Worm (Caenorhabditis elegans) whole organism, midembryonic: ENCODE measurements around the gene C28H8.8.
A peak's percentile ranks its signal among the peaks of the same experiment; 100 is the strongest.

ENCODE experiments used
- T22C8.4 ChIP-seq: fragments of 200-800 bp; sonication (Bioruptor generic); IDR thresholded peaks from 2 replicates; pipeline ENCODE4 v1.3.6; 2022; ENCODE audit warnings: missing genetic modification characterization, missing compliant biosample characterization
- cog-1 ChIP-seq: sonication (generic microtip); optimal IDR thresholded peaks from 2 replicates; lab custom pipeline; 2016; ENCODE audit warnings: missing genetic modification characterization, missing compliant biosample characterization
- flt-1 ChIP-seq: fragments of 200-800 bp; sonication (Bioruptor generic); IDR thresholded peaks from 2 replicates; pipeline ENCODE4 v1.3.6; 2022; ENCODE audit warnings: missing genetic modification characterization, missing compliant biosample characterization
- klf-2 ChIP-seq: fragments of 200-800 bp; sonication (Bioruptor generic); conservative IDR thresholded peaks from 2 replicates; pipeline ENCODE4 v1.3.6; 2022; ENCODE audit warnings: missing genetic modification reagents, missing genetic modification characterization, missing compliant biosample characterization
- med-1 ChIP-seq: sonication (generic microtip); optimal IDR thresholded peaks from 2 replicates; lab custom pipeline; 2017; ENCODE audit warnings: missing genetic modification characterization, mild to moderate bottlenecking, missing compliant biosample characterization, antibody characterized with exemption, missing genetic modification reagents; ENCODE audit not compliant: insufficient read depth
- ref-1 ChIP-seq: fragments of 200-800 bp; sonication (Bioruptor generic); conservative IDR thresholded peaks from 2 replicates; pipeline ENCODE4 v1.3.6; 2022; ENCODE audit warnings: missing genetic modification reagents, missing genetic modification characterization, missing compliant biosample characterization
- tab-1 ChIP-seq: fragments of 200-800 bp; sonication (Bioruptor generic); IDR thresholded peaks from 2 replicates; pipeline ENCODE4 v1.3.6; 2022; ENCODE audit warnings: missing genetic modification characterization, missing compliant biosample characterization
- ztf-23 ChIP-seq: fragments of 200-800 bp; sonication (Bioruptor generic); IDR thresholded peaks from 2 replicates; pipeline ENCODE4 v1.3.6; 2022; ENCODE audit warnings: missing genetic modification reagents, missing genetic modification characterization, missing compliant biosample characterization
- ztf-29 ChIP-seq: fragments of 200-800 bp; sonication (Bioruptor generic); IDR thresholded peaks from 2 replicates; pipeline ENCODE4 v1.3.6; 2022; ENCODE audit warnings: missing genetic modification reagents, missing genetic modification characterization, missing compliant biosample characterization

The C28H8.8 gene

DNA sequence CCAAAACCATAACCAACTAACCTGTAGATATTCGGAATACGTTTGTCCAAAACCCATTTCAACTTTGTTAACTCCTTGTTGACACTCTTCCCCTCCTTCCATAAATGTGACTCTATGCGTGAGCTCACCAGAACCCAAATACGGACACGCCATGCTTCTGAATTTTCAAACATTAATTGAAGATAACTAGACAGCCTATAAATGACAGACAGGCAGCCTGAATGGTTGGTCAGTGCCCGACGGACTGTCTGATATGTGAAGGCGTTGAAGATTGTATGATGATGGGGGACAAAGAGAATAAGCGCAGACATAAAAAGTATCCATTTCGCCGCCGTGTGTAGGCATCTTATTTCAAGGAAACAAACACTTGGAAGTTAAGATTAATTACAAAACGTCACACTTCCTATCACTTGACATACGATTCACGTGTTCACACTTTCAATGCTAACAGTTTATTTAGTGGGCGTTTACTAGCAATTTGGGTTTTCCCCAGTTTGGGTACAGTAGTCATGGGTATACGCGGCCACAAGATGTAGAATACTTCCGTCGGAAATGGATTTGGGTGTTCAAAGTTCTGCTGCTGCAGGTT is 31.3 kb upstream of the C28H8.8 start, which contains the start of the genes tdo-2 and C28H8.2:
Gene tdo-2, minus strand, starts transcription at position 157 of the 589 bp plus-strand sequence.
Gene C28H8.2, plus strand, starts transcription at position 524 of the 589 bp plus-strand sequence.
- no peak for TF ChIP-seq med-1 (GFP tag; lab: Kevin White, UChicago)
- no peak for TF ChIP-seq ref-1 (GFP tag; lab: Robert Waterston, UW)
- TF ChIP-seq ztf-23 = no peak
- no peak for TF ChIP-seq tab-1 (GFP tag; lab: Robert Waterston, UW)
- no peak for TF ChIP-seq klf-2
- no peak for TF ChIP-seq ztf-29 (GFP tag; lab: Robert Waterston, UW)
- TF ChIP-seq T22C8.4 (GFP tag; lab: Robert Waterston, UW) = no peak
- no peak for TF ChIP-seq cog-1 (tag; lab: Kevin White, UChicago)
- no peak for TF ChIP-seq flt-1 (GFP tag; lab: Robert Waterston, UW)

DNA sequence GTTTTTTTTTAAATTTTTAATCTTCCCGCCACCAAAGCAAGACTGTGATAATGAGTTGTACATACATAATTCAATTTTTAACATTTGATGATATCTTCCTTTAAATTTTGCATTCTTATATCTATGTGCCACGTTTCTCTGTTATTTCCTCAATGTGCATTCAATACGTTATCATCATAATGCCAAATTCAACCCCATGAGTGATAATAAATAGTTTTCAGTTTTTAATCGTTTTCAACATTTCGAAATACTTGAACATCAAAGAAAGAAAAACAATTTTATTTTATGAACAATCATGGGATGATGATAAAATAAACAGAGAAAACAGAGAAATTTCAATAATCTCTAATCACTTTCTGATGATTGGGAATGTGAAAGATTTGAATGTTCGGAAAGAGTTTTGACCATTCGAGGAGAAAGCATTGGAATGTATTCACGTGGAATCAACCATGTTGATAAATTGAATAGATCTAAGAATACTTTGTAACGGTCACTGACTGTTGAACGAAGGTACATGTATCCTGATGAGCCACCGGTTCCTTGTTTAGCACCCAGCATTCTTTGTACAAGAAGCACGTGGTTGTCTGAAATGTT is 28.9 kb upstream of the C28H8.8 start:
- TF ChIP-seq ztf-29 (GFP tag; lab: Robert Waterston, UW) (no peak), klf-2 (no peak), ref-1 (GFP tag; lab: Robert Waterston, UW) (no peak), cog-1 (tag; lab: Kevin White, UChicago) (no peak), med-1 (GFP tag; lab: Kevin White, UChicago) (no peak)

DNA sequence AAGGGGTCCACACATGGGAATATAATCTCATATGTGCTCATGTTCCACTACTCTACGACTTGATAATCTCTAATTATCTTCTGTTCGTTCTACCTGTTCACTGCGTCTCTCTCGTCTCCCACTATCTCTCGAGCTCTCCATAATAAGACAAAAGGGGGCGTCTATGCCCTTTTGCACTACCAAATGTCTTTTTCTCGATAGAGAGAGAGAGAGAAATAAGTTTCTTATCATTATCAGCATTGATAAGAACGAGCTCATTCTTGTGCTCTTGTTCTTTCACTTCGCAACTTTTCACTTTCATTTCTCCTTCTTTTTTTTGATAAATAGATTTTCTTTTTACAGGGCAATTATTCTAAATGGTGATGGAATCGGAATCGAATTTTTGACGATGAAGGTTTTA is 27.4 kb upstream of the C28H8.8 start:
- TF ChIP-seq med-1 (GFP tag; lab: Kevin White, UChicago) (no peak), ztf-29 (GFP tag; lab: Robert Waterston, UW) (no peak), klf-2 (no peak), flt-1 (GFP tag; lab: Robert Waterston, UW) (no peak), tab-1 (GFP tag; lab: Robert Waterston, UW) (no peak), cog-1 (tag; lab: Kevin White, UChicago) (no peak), T22C8.4 (GFP tag; lab: Robert Waterston, UW) (no peak), ztf-23 (no peak), ref-1 (GFP tag; lab: Robert Waterston, UW) (no peak)

DNA sequence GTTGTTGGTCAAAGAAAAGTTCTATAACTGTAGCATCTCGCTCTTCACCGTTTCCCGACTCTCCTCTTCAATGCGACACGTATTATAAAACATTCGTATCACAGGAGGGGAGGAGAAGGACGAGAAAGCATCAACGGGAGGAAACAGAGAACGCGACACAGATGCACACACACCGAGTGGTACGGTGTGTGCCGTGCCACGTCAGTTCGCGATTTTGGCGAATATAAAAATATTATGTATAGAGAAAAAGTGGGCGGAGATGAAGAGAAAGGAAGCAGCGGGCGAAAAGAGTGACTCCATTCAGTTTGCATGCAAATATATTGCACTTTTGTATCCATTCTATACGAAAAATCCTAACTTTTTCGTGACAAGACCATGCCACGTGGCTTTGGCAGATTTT is 26.1 kb upstream of the C28H8.8 start:
- TF ChIP-seq cog-1 (tag; lab: Kevin White, UChicago) = no peak
- TF ChIP-seq ref-1 (GFP tag; lab: Robert Waterston, UW) = no peak
- no peak for TF ChIP-seq klf-2
- no peak for TF ChIP-seq T22C8.4 (GFP tag; lab: Robert Waterston, UW)
- TF ChIP-seq ztf-23 = no peak
- TF ChIP-seq tab-1 (GFP tag; lab: Robert Waterston, UW) = no peak
- TF ChIP-seq med-1 (GFP tag; lab: Kevin White, UChicago) = no peak
- TF ChIP-seq ztf-29 (GFP tag; lab: Robert Waterston, UW) = no peak
- no peak for TF ChIP-seq flt-1 (GFP tag; lab: Robert Waterston, UW)

DNA sequence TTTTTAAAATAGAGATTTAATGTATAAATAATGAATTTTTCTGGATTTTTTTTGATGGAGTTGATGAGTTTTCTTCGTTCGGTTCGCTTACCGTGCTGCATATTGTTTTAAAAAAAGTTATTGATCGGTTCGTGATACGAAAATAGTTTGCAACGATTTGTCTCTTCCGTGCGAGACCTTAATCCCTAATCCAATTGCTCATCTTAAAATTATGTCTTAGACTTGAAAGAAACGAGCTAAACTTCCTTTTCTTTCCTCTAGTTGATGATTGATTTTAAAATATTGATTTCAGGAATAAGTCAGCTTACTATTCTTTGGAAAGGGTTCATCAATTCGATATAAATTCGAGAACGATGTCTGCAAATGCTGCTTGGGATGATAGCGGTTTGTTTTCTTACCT is 19.8 kb upstream of the C28H8.8 start, which contains the start of gene C28H8.3:
Gene C28H8.3, plus strand, starts transcription at position 293 of the 400 bp plus-strand sequence.
- TF ChIP-seq ref-1 (GFP tag; lab: Robert Waterston, UW) (no peak), cog-1 (tag; lab: Kevin White, UChicago) (no peak), klf-2 (no peak), ztf-23 (no peak), tab-1 (GFP tag; lab: Robert Waterston, UW) (no peak), T22C8.4 (GFP tag; lab: Robert Waterston, UW) (no peak), med-1 (GFP tag; lab: Kevin White, UChicago) (no peak), ztf-29 (GFP tag; lab: Robert Waterston, UW) (no peak)

DNA sequence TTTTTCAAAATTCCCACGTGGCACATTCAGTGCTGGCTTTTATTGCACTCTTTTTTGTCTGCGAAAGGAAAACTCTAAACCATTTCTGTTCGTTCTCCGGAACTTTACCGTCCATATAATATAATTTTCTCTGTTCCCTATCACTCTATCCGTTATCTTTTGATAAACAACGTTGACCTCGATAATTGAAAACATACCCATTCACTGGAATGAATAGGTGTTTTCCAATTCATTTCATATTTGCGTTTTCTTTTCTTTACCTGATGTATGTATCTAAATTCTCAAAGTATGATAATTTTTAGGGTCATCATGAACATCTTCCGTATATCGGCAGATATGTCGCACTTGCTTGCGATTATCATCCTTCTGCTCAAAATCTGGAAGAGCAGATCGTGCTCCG is 18.2 kb upstream of the C28H8.8 start, which contains the start of gene erd-2.2:
Gene erd-2.2, plus strand, starts transcription at position 301 of the 400 bp plus-strand sequence.
- TF ChIP-seq ztf-29 (GFP tag; lab: Robert Waterston, UW) (no peak), tab-1 (GFP tag; lab: Robert Waterston, UW) (no peak), T22C8.4 (GFP tag; lab: Robert Waterston, UW) (no peak), klf-2 (no peak), med-1 (GFP tag; lab: Kevin White, UChicago) (no peak), ref-1 (GFP tag; lab: Robert Waterston, UW) (no peak), cog-1 (tag; lab: Kevin White, UChicago) (no peak), flt-1 (GFP tag; lab: Robert Waterston, UW) (no peak), ztf-23 (no peak)

DNA sequence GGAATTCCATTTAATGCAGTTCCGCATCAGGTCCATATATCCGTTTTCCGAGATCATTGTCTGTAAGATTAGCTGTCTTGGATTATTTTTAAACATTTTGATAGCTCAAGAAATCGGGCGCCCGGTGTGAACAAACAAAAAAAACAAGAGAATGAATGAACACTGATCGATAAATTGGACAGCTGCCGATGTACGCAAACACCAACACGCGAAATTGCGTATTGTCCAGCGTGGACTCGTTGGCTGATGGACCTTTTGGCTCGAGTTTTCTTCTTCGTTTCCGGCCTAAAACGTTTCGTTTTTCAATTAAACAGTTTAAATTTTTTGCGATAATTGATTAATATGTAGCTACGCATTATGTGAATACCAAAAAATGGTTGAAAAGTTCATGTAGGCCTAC is 17.5 kb upstream of the C28H8.8 start, which contains the start of gene dpff-1:
Gene dpff-1, minus strand, starts transcription at position 288 of the 400 bp plus-strand sequence.
- no peak for TF ChIP-seq klf-2
- TF ChIP-seq tab-1 (GFP tag; lab: Robert Waterston, UW) = no peak
- peak; percentile 80 for TF ChIP-seq T22C8.4 (GFP tag; lab: Robert Waterston, UW)
- no peak for TF ChIP-seq med-1 (GFP tag; lab: Kevin White, UChicago)
- no peak for TF ChIP-seq cog-1 (tag; lab: Kevin White, UChicago)

DNA sequence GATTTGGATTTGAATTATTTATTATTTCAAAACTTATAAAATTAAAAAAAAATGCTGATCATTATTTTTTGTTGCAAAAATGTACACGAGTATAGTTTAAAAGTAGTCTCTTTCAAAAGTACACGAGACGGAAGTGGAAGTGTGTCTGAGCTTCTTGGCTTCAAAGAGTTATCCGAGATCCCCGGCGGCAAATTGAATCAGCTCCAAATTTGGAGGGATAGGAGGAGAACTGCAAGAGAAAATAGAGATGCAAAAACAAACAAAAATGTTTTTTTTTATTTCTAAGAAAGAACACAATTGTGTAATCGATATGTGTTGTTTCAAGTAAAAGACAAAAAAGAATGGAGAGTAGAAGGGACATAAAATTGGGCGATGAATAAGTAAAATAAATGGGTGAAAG is 14.0 kb upstream of the C28H8.8 start:
- TF ChIP-seq cog-1 (tag; lab: Kevin White, UChicago) (no peak), klf-2 (no peak), med-1 (GFP tag; lab: Kevin White, UChicago) (no peak), T22C8.4 (GFP tag; lab: Robert Waterston, UW) (no peak), flt-1 (GFP tag; lab: Robert Waterston, UW) (no peak), ztf-23 (no peak), tab-1 (GFP tag; lab: Robert Waterston, UW) (no peak)

DNA sequence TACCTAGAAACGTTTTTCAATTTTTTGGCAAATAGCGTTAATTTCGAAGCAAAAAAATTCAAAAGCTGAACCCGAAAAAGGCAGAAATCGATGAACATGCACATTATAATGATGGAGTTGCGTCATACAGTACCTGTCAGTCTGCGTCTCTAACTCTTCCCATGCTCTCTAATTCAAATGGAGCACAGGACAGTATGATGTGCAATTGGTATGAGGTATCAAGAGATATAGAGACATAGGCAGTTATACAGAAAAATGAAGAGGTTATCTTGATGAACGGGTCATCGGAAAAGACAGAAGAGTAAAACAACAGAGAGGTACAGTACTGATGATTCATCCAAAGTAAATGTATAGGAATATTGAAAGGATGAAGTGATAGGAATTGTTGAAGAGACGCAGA is 12.1 kb upstream of the C28H8.8 start:
- TF ChIP-seq ref-1 (GFP tag; lab: Robert Waterston, UW) = no peak
- no peak for TF ChIP-seq ztf-23
- no peak for TF ChIP-seq cog-1 (tag; lab: Kevin White, UChicago)
- TF ChIP-seq klf-2 = no peak
- TF ChIP-seq tab-1 (GFP tag; lab: Robert Waterston, UW) = no peak
- no peak for TF ChIP-seq med-1 (GFP tag; lab: Kevin White, UChicago)
